Fruit fly (Drosophila melanogaster) whole organism, embryonic: ENCODE results near the gene CG17744.

Source experiments
- Adf1 ChIP-seq: fragments of 200-800 bp; sonication (Bioruptor generic); IDR thresholded peaks from 2 replicates; pipeline ENCODE4 v1.3.6; 2022; ENCODE audit warnings: missing biosample characterization, missing genetic modification characterization
- Atf3 ChIP-seq: fragments of 200-800 bp; sonication (Bioruptor generic); optimal IDR thresholded peaks from 3 replicates; lab custom pipeline; 2016; ENCODE audit warnings: missing biosample characterization, missing genetic modification characterization
- Atf6 ChIP-seq: fragments of 200-800 bp; sonication (Bioruptor generic); IDR thresholded peaks from 2 replicates; pipeline ENCODE4 v1.3.6; 2022; ENCODE audit warnings: missing biosample characterization, missing genetic modification characterization
- Bteb2 ChIP-seq: fragments of 200-800 bp; sonication (Bioruptor generic); optimal IDR thresholded peaks from 2 replicates; lab custom pipeline; 2016; ENCODE audit warnings: missing biosample characterization, missing genetic modification characterization
- CG10959 ChIP-seq: fragments of 200-800 bp; sonication (Bioruptor generic); IDR thresholded peaks from 2 replicates; pipeline ENCODE4 v1.3.6; 2022; ENCODE audit warnings: missing biosample characterization, missing genetic modification characterization
- CG11560 ChIP-seq: fragments of 200-800 bp; sonication (Bioruptor generic); IDR thresholded peaks from 3 replicates; pipeline ENCODE4 v1.3.6; 2022; ENCODE audit warnings: missing biosample characterization, missing genetic modification characterization
- CG12155 ChIP-seq: fragments of 200-800 bp; sonication (Bioruptor generic); optimal IDR thresholded peaks from 3 replicates; lab custom pipeline; 2016; ENCODE audit warnings: missing biosample characterization, missing genetic modification characterization
- CG12659 ChIP-seq: fragments of 200-800 bp; sonication (Bioruptor generic); optimal IDR thresholded peaks from 3 replicates; lab custom pipeline; 2017; ENCODE audit warnings: mild to moderate bottlenecking, missing biosample characterization, missing genetic modification reagents, missing genetic modification characterization
- CG12942 ChIP-seq: fragments of 200-800 bp; sonication (Bioruptor generic); optimal IDR thresholded peaks from 3 replicates; lab custom pipeline; 2016; ENCODE audit warnings: missing biosample characterization, missing genetic modification characterization
- CG13123 ChIP-seq: fragments of 200-800 bp; sonication (Bioruptor generic); optimal IDR thresholded peaks from 2 replicates; lab custom pipeline; 2016; ENCODE audit warnings: missing biosample characterization, missing genetic modification characterization
- CG14965 ChIP-seq: fragments of 200-800 bp; sonication (Bioruptor generic); optimal IDR thresholded peaks from 2 replicates; lab custom pipeline; 2016; ENCODE audit warnings: missing biosample characterization, missing genetic modification characterization, borderline replicate concordance
- CG17568 ChIP-seq: fragments of 200-800 bp; sonication (Bioruptor generic); optimal IDR thresholded peaks from 2 replicates; lab custom pipeline; 2018; ENCODE audit warnings: missing biosample characterization, mild to moderate bottlenecking, missing genetic modification characterization, moderate library complexity
- CG1792 ChIP-seq: fragments of 200-800 bp; sonication (Bioruptor generic); optimal IDR thresholded peaks from 2 replicates; lab custom pipeline; 2016; ENCODE audit warnings: missing biosample characterization, missing genetic modification characterization
- CG18619 ChIP-seq: fragments of 200-800 bp; sonication (Bioruptor generic); optimal IDR thresholded peaks from 3 replicates; lab custom pipeline; 2017; ENCODE audit warnings: missing biosample characterization, mild to moderate bottlenecking, missing genetic modification characterization
- CG3407 ChIP-seq: fragments of 200-800 bp; sonication (Bioruptor generic); optimal IDR thresholded peaks from 2 replicates; lab custom pipeline; 2018; ENCODE audit warnings: missing biosample characterization, mild to moderate bottlenecking, missing genetic modification characterization
- CG4707 ChIP-seq: fragments of 200-800 bp; sonication (Bioruptor generic); optimal IDR thresholded peaks from 2 replicates; lab custom pipeline; 2018; ENCODE audit warnings: missing biosample characterization, mild to moderate bottlenecking, missing genetic modification characterization, moderate library complexity
- CG6813 ChIP-seq: fragments of 200-800 bp; sonication (Bioruptor generic); optimal IDR thresholded peaks from 2 replicates; lab custom pipeline; 2017; ENCODE audit warnings: missing biosample characterization, missing genetic modification characterization, mild to moderate bottlenecking, moderate library complexity, missing genetic modification reagents
- CG7357 ChIP-seq: fragments of 200-800 bp; sonication (Bioruptor generic); IDR thresholded peaks from 3 replicates; pipeline ENCODE4 v1.3.6; 2022; ENCODE audit warnings: missing biosample characterization, missing genetic modification characterization
- CG7786 ChIP-seq: fragments of 200-800 bp; sonication (Bioruptor generic); optimal IDR thresholded peaks from 2 replicates; lab custom pipeline; 2016; ENCODE audit warnings: missing biosample characterization, missing genetic modification characterization
- CG8089 ChIP-seq: fragments of 200-800 bp; sonication (Bioruptor generic); optimal IDR thresholded peaks from 3 replicates; lab custom pipeline; 2016; ENCODE audit warnings: missing biosample characterization, missing genetic modification characterization
- CG8281 ChIP-seq: fragments of 200-800 bp; sonication (Bioruptor generic); optimal IDR thresholded peaks from 2 replicates; lab custom pipeline; 2018; ENCODE audit warnings: missing biosample characterization, mild to moderate bottlenecking, missing genetic modification characterization, moderate library complexity
- CG9609 ChIP-seq: fragments of 200-800 bp; sonication (Bioruptor generic); optimal IDR thresholded peaks from 3 replicates; lab custom pipeline; 2016; ENCODE audit warnings: missing biosample characterization, missing genetic modification characterization
- E2f1 ChIP-seq: fragments of 200-800 bp; sonication (Bioruptor generic); IDR thresholded peaks from 2 replicates; pipeline ENCODE4 v1.3.6; 2022; ENCODE audit warnings: missing biosample characterization, missing genetic modification characterization
- E2f2 ChIP-seq: fragments of 200-800 bp; sonication (Bioruptor generic); IDR thresholded peaks from 2 replicates; pipeline ENCODE4 v1.3.6; 2022; ENCODE audit warnings: missing biosample characterization, missing genetic modification characterization
- Elba2 ChIP-seq: fragments of 200-800 bp; sonication (Bioruptor generic); optimal IDR thresholded peaks from 3 replicates; lab custom pipeline; 2016; ENCODE audit warnings: missing biosample characterization, missing genetic modification characterization
- Fer3 ChIP-seq: fragments of 200-800 bp; sonication (Bioruptor generic); optimal IDR thresholded peaks from 2 replicates; lab custom pipeline; 2018; ENCODE audit warnings: missing biosample characterization, mild to moderate bottlenecking, missing genetic modification characterization, moderate library complexity
- HmgZ ChIP-seq: fragments of 200-800 bp; sonication (Bioruptor generic); optimal IDR thresholded peaks from 2 replicates; lab custom pipeline; 2018; ENCODE audit warnings: missing biosample characterization, mild to moderate bottlenecking, missing genetic modification characterization
- MBD-R2 ChIP-seq: fragments of 200-800 bp; sonication (Bioruptor generic); IDR thresholded peaks from 2 replicates; pipeline ENCODE4 v1.3.6; 2022; ENCODE audit warnings: missing biosample characterization, missing genetic modification characterization
- MESR4 ChIP-seq: fragments of 200-800 bp; sonication (Bioruptor generic); optimal IDR thresholded peaks from 2 replicates; lab custom pipeline; 2018; ENCODE audit warnings: missing biosample characterization, mild to moderate bottlenecking, missing genetic modification characterization, moderate library complexity
- MTF-1 ChIP-seq: fragments of 200-800 bp; sonication (Bioruptor generic); optimal IDR thresholded peaks from 2 replicates; lab custom pipeline; 2018; ENCODE audit warnings: missing biosample characterization, mild to moderate bottlenecking, missing genetic modification characterization, borderline replicate concordance
- NfI ChIP-seq: fragments of 200-800 bp; sonication (Bioruptor generic); optimal IDR thresholded peaks from 3 replicates; lab custom pipeline; 2018; ENCODE audit warnings: missing biosample characterization, mild to moderate bottlenecking, missing genetic modification characterization, moderate library complexity
- Sry-δ ChIP-seq: fragments of 200-800 bp; sonication (Bioruptor generic); optimal IDR thresholded peaks from 2 replicates; lab custom pipeline; 2016; ENCODE audit warnings: missing biosample characterization, missing genetic modification characterization
- Xbp1 ChIP-seq: fragments of 200-800 bp; sonication (Bioruptor generic); optimal IDR thresholded peaks from 3 replicates; lab custom pipeline; 2016; ENCODE audit warnings: missing biosample characterization, mild to moderate bottlenecking, missing genetic modification characterization
- ap ChIP-seq: fragments of 200-800 bp; sonication (Bioruptor generic); IDR thresholded peaks from 2 replicates; pipeline ENCODE4 v1.3.6; 2022; ENCODE audit warnings: missing biosample characterization, missing genetic modification characterization
- fd102C ChIP-seq: fragments of 200-800 bp; sonication (Bioruptor generic); optimal IDR thresholded peaks from 2 replicates; lab custom pipeline; 2018; ENCODE audit warnings: missing biosample characterization, mild to moderate bottlenecking, missing genetic modification characterization, moderate library complexity
- ken ChIP-seq: fragments of 200-800 bp; sonication (Bioruptor generic); IDR thresholded peaks from 3 replicates; pipeline ENCODE4 v1.3.6; 2022; ENCODE audit warnings: missing biosample characterization, missing genetic modification characterization
- lbe ChIP-seq: fragments of 200-800 bp; sonication (Bioruptor generic); optimal IDR thresholded peaks from 2 replicates; lab custom pipeline; 2016; ENCODE audit warnings: missing biosample characterization, mild to moderate bottlenecking, missing genetic modification characterization
- lola ChIP-seq, 3 experiments: fragments of >200 bp in 2 of 3; fragments of 200-800 bp in 1 of 3; sonication (Bioruptor generic) in 1 of 3; optimal IDR thresholded peaks; 2 replicates each; lab custom pipeline; 2017 to 2019; ENCODE audit warnings: missing biosample characterization in 3 of 3, missing genetic modification characterization in 3 of 3, mild to moderate bottlenecking in 1 of 3, moderate library complexity in 1 of 3
- nmo ChIP-seq: fragments of 200-800 bp; sonication (Bioruptor generic); optimal IDR thresholded peaks from 2 replicates; lab custom pipeline; 2018; ENCODE audit warnings: missing biosample characterization, mild to moderate bottlenecking, missing genetic modification characterization, moderate library complexity
- otp ChIP-seq: fragments of 200-800 bp; sonication (Bioruptor generic); IDR thresholded peaks from 3 replicates; pipeline ENCODE4, ENCODE4 v1.3.6; 2022; ENCODE audit warnings: missing biosample characterization, missing genetic modification characterization
- p53 ChIP-seq: fragments of 200-800 bp; sonication (Bioruptor generic); optimal IDR thresholded peaks from 2 replicates; lab custom pipeline; 2016; ENCODE audit warnings: missing biosample characterization, missing genetic modification characterization
- peb ChIP-seq: fragments of 200-800 bp; sonication (Bioruptor generic); IDR thresholded peaks from 2 replicates; pipeline ENCODE4 v1.3.6; 2022; ENCODE audit warnings: missing biosample characterization, missing genetic modification characterization
- ranshi ChIP-seq: fragments of 200-800 bp; sonication (Bioruptor generic); IDR thresholded peaks from 2 replicates; pipeline ENCODE4 v1.3.6; 2022; ENCODE audit warnings: missing biosample characterization, missing genetic modification characterization
- scrt ChIP-seq: fragments of 200-800 bp; sonication (Bioruptor generic); optimal IDR thresholded peaks from 2 replicates; lab custom pipeline; 2018; ENCODE audit warnings: missing biosample characterization, mild to moderate bottlenecking, missing genetic modification characterization, moderate library complexity
- slou ChIP-seq: fragments of 200-800 bp; sonication (Bioruptor generic); optimal IDR thresholded peaks from 3 replicates; lab custom pipeline; 2016; ENCODE audit warnings: missing biosample characterization, missing genetic modification characterization
- sna ChIP-seq: fragments of 200-800 bp; sonication (Bioruptor generic); IDR thresholded peaks from 2 replicates; pipeline ENCODE4 v1.3.6; 2022; ENCODE audit warnings: missing biosample characterization, missing genetic modification characterization; ENCODE audit not compliant: partially characterized antibody
- sob ChIP-seq: fragments of 200-800 bp; sonication (Bioruptor generic); IDR thresholded peaks from 2 replicates; pipeline ENCODE4 v1.3.6; 2022; ENCODE audit warnings: missing biosample characterization, missing genetic modification characterization
- tin ChIP-seq: fragments of 200-800 bp; sonication (Bioruptor generic); optimal IDR thresholded peaks from 3 replicates; lab custom pipeline; 2016; ENCODE audit warnings: missing biosample characterization, missing genetic modification characterization
- ttk ChIP-seq: fragments of 200-800 bp; sonication (Bioruptor generic); IDR thresholded peaks from 2 replicates; pipeline ENCODE4 v2.1.2; 2022; ENCODE audit warnings: missing biosample characterization, missing genetic modification characterization
- usp ChIP-seq: fragments of >200 bp; optimal IDR thresholded peaks from 2 replicates; lab custom pipeline; 2017; ENCODE audit warnings: missing biosample characterization, missing genetic modification characterization
- wdn ChIP-seq: fragments of 200-800 bp; sonication (Bioruptor generic); IDR thresholded peaks from 2 replicates; pipeline ENCODE4 v1.3.6; 2022; ENCODE audit warnings: missing biosample characterization, missing genetic modification characterization

Gene CG17744

DNA sequence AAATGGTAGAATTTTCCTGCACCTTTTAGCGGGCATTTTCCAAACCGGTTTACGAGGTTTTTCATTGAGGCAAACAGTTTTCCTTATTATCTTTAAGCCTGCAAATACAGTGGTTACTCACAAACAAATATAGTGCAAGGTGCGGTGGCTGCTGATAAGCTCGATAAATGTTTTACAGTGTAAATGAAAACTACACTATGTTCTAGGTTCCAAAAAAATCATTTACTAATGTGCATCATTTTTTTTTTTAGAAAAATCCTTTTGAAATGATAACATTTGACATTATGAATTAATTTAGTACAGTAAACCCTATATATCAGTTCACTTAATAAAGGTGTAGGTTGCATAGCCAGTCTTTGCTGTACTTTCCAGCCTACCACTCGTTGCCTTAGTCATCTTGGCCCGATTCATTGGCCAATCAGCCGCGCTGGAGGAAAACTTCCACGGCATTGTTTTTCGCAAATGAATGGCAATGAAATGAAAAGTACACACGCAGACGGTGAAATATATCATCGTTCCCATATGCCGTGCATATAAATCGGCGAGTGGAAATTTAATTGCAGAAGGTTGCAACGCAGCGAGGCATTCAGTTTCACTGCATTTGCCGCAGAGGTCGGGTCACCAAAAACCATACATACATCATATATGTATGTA is 48.4 kb downstream of the CG17744 start (continued):
- TF ChIP-seq Adf1 (GFP tag; lab: Robert Waterston, UW) (no peak), ttk (GFP tag; lab: Robert Waterston, UW) (0 out of 2 replicates have a peak, but pooled peaks have one; percentile 18), Xbp1 (GFP tag; lab: Kevin White, UChicago) (peak; percentile 12), Fer3 (tag; lab: Kevin White, UChicago) (no peak), CG11560 (tag; lab: Robert Waterston, UW) (no peak), CG7786 (GFP tag; lab: Kevin White, UChicago) (no peak), nmo (GFP tag; lab: Kevin White, UChicago) (peak; percentile 23), MESR4 (no peak), scrt (GFP tag; lab: Kevin White, UChicago) (no peak), CG4707 (no peak), CG13123 (GFP tag; lab: Kevin White, UChicago) (no peak), Atf6 (no peak), ranshi (no peak), lola (GFP tag; optimal IDR thresholded peaks at IDR 0.05; lab: Kevin White, UChicago) (peak in 1 of 3 experiments; percentile 47), Bteb2 (GFP tag; lab: Kevin White, UChicago) (no peak), CG3407 (GFP tag; lab: Kevin White, UChicago) (no peak), CG1792 (GFP tag; lab: Kevin White, UChicago) (no peak), Atf3 (no peak), fd102C (GFP tag; lab: Kevin White, UChicago) (no peak), ap (GFP tag; lab: Robert Waterston, UW) (no peak), Sry-δ (GFP tag; lab: Kevin White, UChicago) (no peak), slou (no peak), CG9609 (GFP tag; lab: Kevin White, UChicago) (no peak), CG17568 (GFP tag; lab: Kevin White, UChicago) (no peak), sob (GFP tag; lab: Robert Waterston, UW) (no peak), CG6813 (GFP tag; lab: Kevin White, UChicago) (no peak), otp (GFP tag; lab: Robert Waterston, UW) (no peak), peb (0 out of 2 replicates have a peak, but pooled peaks have one; percentile 10), Elba2 (no peak), MBD-R2 (GFP tag; lab: Robert Waterston, UW) (no peak), ken (GFP tag; lab: Robert Waterston, UW) (no peak), CG8089 (GFP tag; lab: Kevin White, UChicago) (no peak), tin (no peak), CG12659 (GFP tag; lab: Kevin White, UChicago) (no peak), MTF-1 (no peak), CG18619 (GFP tag; lab: Kevin White, UChicago) (no peak), CG7357 (GFP tag; lab: Robert Waterston, UW) (no peak), E2f2 (GFP tag; lab: Robert Waterston, UW) (no peak), p53 (GFP tag; lab: Kevin White, UChicago) (no peak), CG14965 (GFP tag; lab: Kevin White, UChicago) (no peak), NfI (GFP tag; lab: Kevin White, UChicago) (no peak), CG12155 (GFP tag; lab: Kevin White, UChicago) (peak; percentile 3), CG12942 (no peak), CG8281 (tag; lab: Kevin White, UChicago) (no peak), lbe (no peak), wdn (GFP tag; lab: Robert Waterston, UW) (no peak), CG10959 (GFP tag; lab: Robert Waterston, UW) (no peak), HmgZ (no peak), usp (no peak), sna (GFP tag; lab: Robert Waterston, UW) (no peak), E2f1 (GFP tag; lab: Robert Waterston, UW) (no peak)
